Worm (Caenorhabditis elegans) whole organism, midembryonic: ENCODE data around the gene str-248.

Source experiments
- flt-1 ChIP-seq: fragments of 200-800 bp; sonication (Bioruptor generic); IDR thresholded peaks from 2 replicates; pipeline ENCODE4 v1.3.6; 2022; ENCODE audit warnings: missing genetic modification characterization, missing compliant biosample characterization
- klf-2 ChIP-seq: fragments of 200-800 bp; sonication (Bioruptor generic); conservative IDR thresholded peaks from 2 replicates; pipeline ENCODE4 v1.3.6; 2022; ENCODE audit warnings: missing genetic modification reagents, missing genetic modification characterization, missing compliant biosample characterization
- tab-1 ChIP-seq: fragments of 200-800 bp; sonication (Bioruptor generic); IDR thresholded peaks from 2 replicates; pipeline ENCODE4 v1.3.6; 2022; ENCODE audit warnings: missing genetic modification characterization, missing compliant biosample characterization
- ztf-23 ChIP-seq: fragments of 200-800 bp; sonication (Bioruptor generic); IDR thresholded peaks from 2 replicates; pipeline ENCODE4 v1.3.6; 2022; ENCODE audit warnings: missing genetic modification reagents, missing genetic modification characterization, missing compliant biosample characterization
- ztf-29 ChIP-seq: fragments of 200-800 bp; sonication (Bioruptor generic); IDR thresholded peaks from 2 replicates; pipeline ENCODE4 v1.3.6; 2022; ENCODE audit warnings: missing genetic modification reagents, missing genetic modification characterization, missing compliant biosample characterization

ce11 chrV:15654124-15654523, 24.7 kb upstream of the str-248 start, which contains the start of gene F53E4.2:
- TF ChIP-seq klf-2 (GFP tag; lab: Robert Waterston, UW) = no peak
- TF ChIP-seq ztf-29 = no peak
- no peak for TF ChIP-seq flt-1
- TF ChIP-seq ztf-23 (GFP tag; lab: Robert Waterston, UW) = no peak
- no peak for TF ChIP-seq tab-1
